Fruit fly (Drosophila melanogaster) whole organism, embryonic: ENCODE measurements around the gene Acp65Aa.

ENCODE experiments used
- Adf1 ChIP-seq: fragments of 200-800 bp; sonication (Bioruptor generic); IDR thresholded peaks from 2 replicates; pipeline ENCODE4 v1.3.6; 2022; ENCODE audit warnings: missing biosample characterization, missing genetic modification characterization
- CG10321 ChIP-seq: fragments of 200-800 bp; sonication (Bioruptor generic); IDR thresholded peaks from 2 replicates; pipeline ENCODE4 v1.3.6; 2022; ENCODE audit warnings: missing biosample characterization, missing genetic modification characterization
- CG11247 ChIP-seq: fragments of 200-800 bp; sonication (Bioruptor generic); IDR thresholded peaks from 2 replicates; pipeline ENCODE4 v1.3.6; 2022; ENCODE audit warnings: missing biosample characterization, missing genetic modification characterization
- CG11456 ChIP-seq: fragments of 200-800 bp; sonication (Bioruptor generic); IDR thresholded peaks from 3 replicates; pipeline ENCODE4 v1.3.6; 2022; ENCODE audit warnings: missing biosample characterization, missing genetic modification characterization
- CG11696 ChIP-seq: fragments of 200-800 bp; sonication (Bioruptor generic); IDR thresholded peaks from 2 replicates; pipeline ENCODE4 v1.3.6; 2022; ENCODE audit warnings: missing biosample characterization, missing genetic modification characterization
- CG13287 ChIP-seq: fragments of 200-800 bp; sonication (Bioruptor generic); IDR thresholded peaks from 2 replicates; pipeline ENCODE4 v1.3.6; 2022; ENCODE audit warnings: missing biosample characterization, missing genetic modification characterization; ENCODE audit not compliant: partially characterized antibody
- CG1529 ChIP-seq: fragments of 200-800 bp; sonication (Bioruptor generic); optimal IDR thresholded peaks from 3 replicates; lab custom pipeline; 2018; ENCODE audit warnings: missing biosample characterization, missing genetic modification characterization
- CG15514 ChIP-seq: fragments of 200-800 bp; sonication (Bioruptor generic); optimal IDR thresholded peaks from 3 replicates; lab custom pipeline; 2017; ENCODE audit warnings: missing biosample characterization, missing genetic modification characterization, mild to moderate bottlenecking, moderate library complexity, missing genetic modification reagents
- CG15696 ChIP-seq: fragments of 200-800 bp; sonication (Bioruptor generic); optimal IDR thresholded peaks from 2 replicates; lab custom pipeline; 2019; ENCODE audit warnings: missing biosample characterization, mild to moderate bottlenecking, missing genetic modification characterization, moderate library complexity
- CG17802 ChIP-seq: fragments of 200-800 bp; sonication (Bioruptor generic); optimal IDR thresholded peaks from 2 replicates; lab custom pipeline; 2018; ENCODE audit warnings: missing biosample characterization, mild to moderate bottlenecking, missing genetic modification characterization, moderate library complexity
- CG18011 ChIP-seq: fragments of 200-800 bp; sonication (Bioruptor generic); optimal IDR thresholded peaks from 2 replicates; lab custom pipeline; 2017; ENCODE audit warnings: missing biosample characterization, missing genetic modification characterization, mild to moderate bottlenecking, moderate library complexity, missing genotype
- CG2678 ChIP-seq: fragments of 200-800 bp; sonication (Bioruptor generic); optimal IDR thresholded peaks from 3 replicates; lab custom pipeline; 2019; ENCODE audit warnings: missing biosample characterization, mild to moderate bottlenecking, missing genetic modification characterization, moderate library complexity
- CG2875 ChIP-seq: fragments of 200-800 bp; sonication (Bioruptor generic); optimal IDR thresholded peaks from 2 replicates; lab custom pipeline; 2017; ENCODE audit warnings: missing biosample characterization, mild to moderate bottlenecking, missing genetic modification characterization, missing genetic modification reagents
- CG32772 ChIP-seq: fragments of 200-800 bp; sonication (Bioruptor generic); IDR thresholded peaks from 2 replicates; pipeline ENCODE4 v1.3.6; 2022; ENCODE audit warnings: missing biosample characterization, missing genetic modification characterization
- CG7839 ChIP-seq: fragments of 200-800 bp; sonication (Bioruptor generic); optimal IDR thresholded peaks from 3 replicates; lab custom pipeline; 2018; ENCODE audit warnings: missing biosample characterization, mild to moderate bottlenecking, missing genetic modification characterization, moderate library complexity
- CG8924 ChIP-seq: fragments of 200-800 bp; optimal IDR thresholded peaks from 3 replicates; lab custom pipeline; 2019; ENCODE audit warnings: missing biosample characterization, mild to moderate bottlenecking, missing genetic modification characterization, moderate library complexity
- CG9932 ChIP-seq: fragments of 200-800 bp; sonication (Bioruptor generic); IDR thresholded peaks from 2 replicates; pipeline ENCODE4 v1.3.6; 2022; ENCODE audit warnings: missing biosample characterization, missing genetic modification characterization
- D19A ChIP-seq: fragments of 200-800 bp; optimal IDR thresholded peaks from 3 replicates; lab custom pipeline; 2019; ENCODE audit warnings: missing biosample characterization, mild to moderate bottlenecking, missing genetic modification characterization, moderate library complexity
- D19B ChIP-seq: fragments of 200-800 bp; sonication (Bioruptor generic); optimal IDR thresholded peaks from 2 replicates; lab custom pipeline; 2017; ENCODE audit warnings: missing biosample characterization, mild to moderate bottlenecking, missing genetic modification characterization
- Ets97D ChIP-seq: fragments of 200-800 bp; sonication (Bioruptor generic); optimal IDR thresholded peaks from 3 replicates; lab custom pipeline; 2016; ENCODE audit warnings: missing biosample characterization, missing genetic modification characterization
- Fer2 ChIP-seq: fragments of 200-800 bp; sonication (Bioruptor generic); optimal IDR thresholded peaks from 2 replicates; lab custom pipeline; 2018; ENCODE audit warnings: missing biosample characterization, mild to moderate bottlenecking, missing genetic modification characterization, moderate library complexity
- Hr78 ChIP-seq, 2 experiments: fragments of 200-800 bp in 1 of 2; fragments of >200 bp in 1 of 2; sonication (Bioruptor generic) in 1 of 2; optimal IDR thresholded peaks; 2 replicates each; lab custom pipeline; 2017 to 2019; ENCODE audit warnings: missing biosample characterization in 2 of 2, missing genetic modification characterization in 2 of 2, mild to moderate bottlenecking in 1 of 2, moderate library complexity in 1 of 2
- Kr ChIP-seq: fragments of 200-800 bp; sonication (Bioruptor generic); optimal IDR thresholded peaks from 2 replicates; lab custom pipeline; 2017; ENCODE audit warnings: missing biosample characterization, mild to moderate bottlenecking, missing genetic modification characterization
- Ravus ChIP-seq: fragments of 200-800 bp; sonication (Bioruptor generic); IDR thresholded peaks from 2 replicates; pipeline ENCODE4 v1.3.6; 2022; ENCODE audit warnings: missing biosample characterization, missing genetic modification characterization
- Rfx ChIP-seq: fragments of 200-800 bp; sonication (Bioruptor generic); IDR thresholded peaks from 2 replicates; pipeline ENCODE4 v1.3.6; 2022; ENCODE audit warnings: missing biosample characterization, missing genetic modification characterization
- Side ChIP-seq: fragments of 200-800 bp; sonication (Bioruptor generic); optimal IDR thresholded peaks from 2 replicates; lab custom pipeline; 2016; ENCODE audit warnings: missing biosample characterization, missing genetic modification characterization
- Sox100B ChIP-seq: fragments of 200-800 bp; sonication (Bioruptor generic); optimal IDR thresholded peaks from 3 replicates; lab custom pipeline; 2018; ENCODE audit warnings: missing biosample characterization, mild to moderate bottlenecking, missing genetic modification characterization
- Xbp1 ChIP-seq: fragments of 200-800 bp; sonication (Bioruptor generic); optimal IDR thresholded peaks from 3 replicates; lab custom pipeline; 2016; ENCODE audit warnings: missing biosample characterization, mild to moderate bottlenecking, missing genetic modification characterization
- amos ChIP-seq: fragments of 200-800 bp; sonication (Bioruptor generic); IDR thresholded peaks from 2 replicates; pipeline ENCODE4 v1.3.6; 2022; ENCODE audit warnings: missing biosample characterization, missing genetic modification characterization; ENCODE audit not compliant: partially characterized antibody
- ara ChIP-seq: fragments of 200-800 bp; sonication (Bioruptor generic); IDR thresholded peaks from 2 replicates; pipeline ENCODE4 v1.3.6; 2022; ENCODE audit warnings: missing biosample characterization, missing genetic modification characterization
- br ChIP-seq: fragments of >200 bp; optimal IDR thresholded peaks from 2 replicates; lab custom pipeline; 2017
- dmrt11E ChIP-seq: fragments of 200-800 bp; sonication (Bioruptor generic); optimal IDR thresholded peaks from 3 replicates; lab custom pipeline; 2018; ENCODE audit warnings: missing biosample characterization, mild to moderate bottlenecking, missing genetic modification characterization, moderate library complexity
- dpn ChIP-seq, 2 experiments: fragments of 200-800 bp; sonication (Bioruptor generic); optimal IDR thresholded peaks; 3 replicates each; lab custom pipeline; 2016; ENCODE audit warnings: missing biosample characterization in 2 of 2, missing genetic modification characterization in 2 of 2
- dysf ChIP-seq: fragments of 200-800 bp; sonication (Bioruptor generic); IDR thresholded peaks from 3 replicates; pipeline ENCODE4 v1.3.6; 2022; ENCODE audit warnings: missing biosample characterization, missing genetic modification characterization
- fru ChIP-seq: fragments of >200 bp; optimal IDR thresholded peaks from 2 replicates; lab custom pipeline; 2017
- ftz-f1 ChIP-seq: fragments of 200-800 bp; sonication (Bioruptor generic); optimal IDR thresholded peaks from 2 replicates; lab custom pipeline; 2016; ENCODE audit warnings: missing biosample characterization, missing genetic modification characterization
- gce ChIP-seq: fragments of 200-800 bp; sonication (Bioruptor generic); IDR thresholded peaks from 3 replicates; pipeline ENCODE4 v1.3.6; 2022; ENCODE audit warnings: missing biosample characterization, missing genetic modification characterization
- gcm ChIP-seq: fragments of 200-800 bp; sonication (Bioruptor generic); optimal IDR thresholded peaks from 2 replicates; lab custom pipeline; 2019; ENCODE audit warnings: missing biosample characterization, mild to moderate bottlenecking, missing genetic modification characterization, moderate library complexity
- grau ChIP-seq: fragments of 200-800 bp; optimal IDR thresholded peaks from 3 replicates; lab custom pipeline; 2019; ENCODE audit warnings: missing biosample characterization, mild to moderate bottlenecking, missing genetic modification characterization, moderate library complexity
- gsb-n ChIP-seq: fragments of 200-800 bp; sonication (Bioruptor generic); optimal IDR thresholded peaks from 3 replicates; lab custom pipeline; 2018; ENCODE audit warnings: missing biosample characterization, mild to moderate bottlenecking, missing genetic modification characterization
- jing ChIP-seq: fragments of 200-800 bp; sonication (Bioruptor generic); optimal IDR thresholded peaks from 2 replicates; lab custom pipeline; 2018; ENCODE audit warnings: missing biosample characterization, mild to moderate bottlenecking, missing genetic modification characterization
- kah ChIP-seq: fragments of 200-800 bp; sonication (Bioruptor generic); optimal IDR thresholded peaks from 2 replicates; lab custom pipeline; 2018; ENCODE audit warnings: missing biosample characterization, mild to moderate bottlenecking, missing genetic modification characterization
- knrl ChIP-seq: fragments of 200-800 bp; sonication (Bioruptor generic); IDR thresholded peaks from 3 replicates; pipeline ENCODE4 v1.3.6; 2022; ENCODE audit warnings: missing biosample characterization, missing genetic modification characterization; ENCODE audit not compliant: partially characterized antibody
- nerfin-2 ChIP-seq: fragments of 200-800 bp; sonication (Bioruptor generic); IDR thresholded peaks from 2 replicates; pipeline ENCODE4 v1.3.6; 2022; ENCODE audit warnings: missing biosample characterization, missing genetic modification characterization; ENCODE audit not compliant: partially characterized antibody
- p53 ChIP-seq: fragments of 200-800 bp; sonication (Bioruptor generic); optimal IDR thresholded peaks from 2 replicates; lab custom pipeline; 2016; ENCODE audit warnings: missing biosample characterization, missing genetic modification characterization
- pb ChIP-seq: fragments of 200-800 bp; sonication (Bioruptor generic); optimal IDR thresholded peaks from 3 replicates; lab custom pipeline; 2016; ENCODE audit warnings: missing biosample characterization, missing genetic modification characterization
- ranshi ChIP-seq: fragments of 200-800 bp; sonication (Bioruptor generic); IDR thresholded peaks from 2 replicates; pipeline ENCODE4 v1.3.6; 2022; ENCODE audit warnings: missing biosample characterization, missing genetic modification characterization
- schlank ChIP-seq: fragments of 200-800 bp; sonication (Bioruptor generic); optimal IDR thresholded peaks from 2 replicates; lab custom pipeline; 2018; ENCODE audit warnings: missing biosample characterization, mild to moderate bottlenecking, missing genetic modification characterization
- sqz ChIP-seq: fragments of 200-800 bp; sonication (Bioruptor generic); optimal IDR thresholded peaks from 3 replicates; lab custom pipeline; 2018; ENCODE audit warnings: missing biosample characterization, mild to moderate bottlenecking, missing genetic modification characterization
- stc ChIP-seq: fragments of 200-800 bp; sonication (Bioruptor generic); IDR thresholded peaks from 2 replicates; pipeline ENCODE4 v1.3.6; 2022; ENCODE audit warnings: missing biosample characterization, missing genetic modification characterization

Acp65Aa gene

dm6 chr3L:6184884-6185438, 32.4 kb upstream of the Acp65Aa start, which contains the start of the genes D19B and CG43293 (continued):
- peak; percentile 71 for TF ChIP-seq Fer2
- peak; percentile 94 for TF ChIP-seq Xbp1 (GFP tag; lab: Kevin White, UChicago)
- TF ChIP-seq D19B (GFP tag; lab: Kevin White, UChicago): peak; percentile 100
- TF ChIP-seq CG32772: peak; percentile 85
- peak; percentile 88 for TF ChIP-seq CG7839 (tag; lab: Kevin White, UChicago)
- no peak for TF ChIP-seq Kr (GFP tag; lab: Kevin White, UChicago)
- TF ChIP-seq sqz (GFP tag; lab: Kevin White, UChicago): no peak
- peak; percentile 99 for TF ChIP-seq CG11696
- no peak for TF ChIP-seq Hr78 (GFP tag; optimal IDR thresholded peaks at IDR 0.05; lab: Kevin White, UChicago)
- TF ChIP-seq CG13287 (GFP tag; lab: Robert Waterston, UW): peak; percentile 79
- peak; percentile 77 for TF ChIP-seq nerfin-2 (GFP tag; lab: Robert Waterston, UW)
- TF ChIP-seq CG10321 (GFP tag; lab: Robert Waterston, UW): peak; percentile 65
- TF ChIP-seq stc (GFP tag; lab: Robert Waterston, UW): peak; percentile 87
- TF ChIP-seq dysf (GFP tag; lab: Robert Waterston, UW): peak; percentile 91
- peak; percentile 55; the same call in 1 of the 2 replicates for TF ChIP-seq amos (GFP tag; lab: Robert Waterston, UW)
- peak; percentile 94 for TF ChIP-seq D19A (tag; lab: Kevin White, UChicago)
- TF ChIP-seq ara (GFP tag; lab: Robert Waterston, UW): peak; percentile 88
- peak; percentile 68 for TF ChIP-seq fru (lab: Kevin White, UChicago)
- peak; percentile 72 for TF ChIP-seq CG2875
- peak; percentile 92 to 93 for TF ChIP-seq dpn (GFP tag; optimal IDR thresholded peaks at IDR 0.05; lab: Kevin White, UChicago)
- peak; percentile 61 for TF ChIP-seq Ravus (GFP tag; lab: Robert Waterston, UW)
- peak; percentile 90 for TF ChIP-seq CG2678
- TF ChIP-seq gsb-n (tag; lab: Kevin White, UChicago): peak; percentile 82
- peak; percentile 98 for TF ChIP-seq CG11456 (GFP tag; lab: Robert Waterston, UW)
- TF ChIP-seq CG17802 (tag; lab: Kevin White, UChicago): peak; percentile 60
- TF ChIP-seq p53 (GFP tag; lab: Kevin White, UChicago): peak; percentile 81
- TF ChIP-seq CG15514 (GFP tag; lab: Kevin White, UChicago): peak; percentile 85
- TF ChIP-seq jing: no peak
- TF ChIP-seq ranshi (GFP tag; lab: Robert Waterston, UW): peak; percentile 90
- peak; percentile 95 for TF ChIP-seq CG11247 (GFP tag; lab: Robert Waterston, UW)
- peak; percentile 92 for TF ChIP-seq gce (GFP tag; lab: Robert Waterston, UW)
- TF ChIP-seq Side (GFP tag; lab: Kevin White, UChicago): peak; percentile 77
- TF ChIP-seq knrl: peak; percentile 49
- peak; percentile 58 for TF ChIP-seq CG15696 (tag; lab: Kevin White, UChicago)
- peak; percentile 72 for TF ChIP-seq CG1529
- peak; percentile 63 for TF ChIP-seq kah
- TF ChIP-seq pb (GFP tag; lab: Kevin White, UChicago): peak; percentile 80
- TF ChIP-seq dmrt11E (tag; lab: Kevin White, UChicago): peak; percentile 78
- TF ChIP-seq schlank: peak; percentile 80
- peak; percentile 95 for TF ChIP-seq CG9932 (GFP tag; lab: Robert Waterston, UW)
- TF ChIP-seq gcm (GFP tag; lab: Kevin White, UChicago): peak; percentile 83
- TF ChIP-seq grau (tag; lab: Kevin White, UChicago): peak; percentile 85
- peak; percentile 74 for TF ChIP-seq Ets97D
- TF ChIP-seq Sox100B (GFP tag; lab: Kevin White, UChicago): peak; percentile 85
- TF ChIP-seq Adf1 (GFP tag; lab: Robert Waterston, UW): peak; percentile 80
- peak; percentile 82 for TF ChIP-seq CG18011 (GFP tag; lab: Kevin White, UChicago)
- TF ChIP-seq br (lab: Kevin White, UChicago): no peak
- peak; percentile 97 for TF ChIP-seq Rfx (GFP tag; lab: Robert Waterston, UW)
- TF ChIP-seq CG8924 (tag; lab: Kevin White, UChicago): peak; percentile 90
- peak; percentile 79 for TF ChIP-seq ftz-f1 (GFP tag; lab: Kevin White, UChicago)
